Worm (Caenorhabditis elegans) whole organism, young adult: Measurements from ENCODE around the gene ZK546.4.
A peak's percentile ranks its signal among the peaks of the same experiment; 100 is the strongest.

Experiments used
- B0019.2 ChIP-seq: fragments of 200-800 bp; sonication (Bioruptor generic); conservative IDR thresholded peaks from 2 replicates; pipeline ENCODE4 v1.3.6; 2022; ENCODE audit warnings: missing genetic modification reagents, missing genetic modification characterization, missing compliant biosample characterization
- B0336.3 ChIP-seq: fragments of 200-800 bp; sonication (Bioruptor generic); IDR thresholded peaks from 2 replicates; pipeline ENCODE4 v1.3.6; 2022; ENCODE audit warnings: missing genetic modification characterization, missing compliant biosample characterization
- D2030.7 ChIP-seq: fragments of 200-800 bp; sonication (Bioruptor generic); IDR thresholded peaks from 2 replicates; pipeline ENCODE4 v1.3.6; 2022; ENCODE audit warnings: missing genetic modification reagents, missing genetic modification characterization, missing compliant biosample characterization
- F33H1.4 ChIP-seq: fragments of 200-800 bp; sonication (Bioruptor generic); IDR thresholded peaks from 2 replicates; pipeline ENCODE4 v1.3.6; 2022; ENCODE audit warnings: missing genetic modification reagents, missing genetic modification characterization, missing compliant biosample characterization
- K12H6.12 ChIP-seq: fragments of 200-800 bp; sonication (Bioruptor generic); optimal IDR thresholded peaks from 2 replicates; lab custom pipeline; 2018; ENCODE audit warnings: mild to moderate bottlenecking, missing genetic modification characterization, missing compliant biosample characterization
- Y56A3A.18 ChIP-seq: fragments of 200-800 bp; sonication (Bioruptor generic); IDR thresholded peaks from 2 replicates; pipeline ENCODE4 v1.3.6; 2022; ENCODE audit warnings: missing genetic modification reagents, missing genetic modification characterization, missing compliant biosample characterization
- Y79H2A.3 ChIP-seq: fragments of 200-800 bp; sonication (Bioruptor generic); conservative IDR thresholded peaks from 2 replicates; pipeline ENCODE4 v1.3.6; 2022; ENCODE audit warnings: missing genetic modification reagents, missing genetic modification characterization, missing compliant biosample characterization
- ama-1 ChIP-seq, 3 experiments: fragments of 150-350 bp in 1 of 3; sonication (generic microtip) in 2 of 3; optimal IDR thresholded peaks; 2 replicates each; lab custom pipeline; 2014 to 2018; ENCODE audit warnings: missing biosample characterization in 2 of 3, missing genetic modification characterization in 2 of 3, missing genetic modification reagents in 2 of 3
- attf-5 ChIP-seq: fragments of 200-800 bp; sonication (Bioruptor generic); optimal IDR thresholded peaks from 2 replicates; lab custom pipeline; 2018; ENCODE audit warnings: mild to moderate bottlenecking, missing genetic modification characterization, missing compliant biosample characterization
- bed-1 ChIP-seq: fragments of 200-800 bp; sonication (Bioruptor generic); IDR thresholded peaks from 2 replicates; pipeline ENCODE4 v1.3.6; 2022; ENCODE audit warnings: missing genetic modification reagents, missing genetic modification characterization, missing compliant biosample characterization
- bed-2 ChIP-seq: fragments of 200-800 bp; sonication (Bioruptor generic); IDR thresholded peaks from 2 replicates; pipeline ENCODE4 v1.3.6; 2022; ENCODE audit warnings: missing genetic modification reagents, missing genetic modification characterization, missing compliant biosample characterization
- cebp-1 ChIP-seq, 2 experiments: fragments of 200-800 bp in 1 of 2; sonication (Bioruptor generic) in 1 of 2; sonication (generic microtip) in 1 of 2; IDR thresholded peaks in 1 of 2; optimal IDR thresholded peaks in 1 of 2; 2 replicates each; pipeline versions ENCODE4 v1.3.6 to Lab custom; 2017 to 2022; ENCODE audit warnings: missing compliant biosample characterization in 2 of 2, missing genetic modification characterization in 2 of 2, mild to moderate bottlenecking in 1 of 2, missing genetic modification reagents in 1 of 2, moderate library complexity in 1 of 2
- ceh-91 ChIP-seq: fragments of 200-800 bp; sonication (Bioruptor generic); IDR thresholded peaks from 2 replicates; pipeline ENCODE4 v1.3.6; 2022; ENCODE audit warnings: missing genetic modification reagents, missing genetic modification characterization, missing compliant biosample characterization
- chd-7 ChIP-seq: sonication (generic microtip); optimal IDR thresholded peaks from 2 replicates; lab custom pipeline; 2016; ENCODE audit warnings: mild to moderate bottlenecking, missing genetic modification characterization, moderate library complexity, missing compliant biosample characterization
- dox-1 ChIP-seq: fragments of 200-800 bp; sonication (Bioruptor generic); IDR thresholded peaks from 2 replicates; pipeline ENCODE4 v1.3.6; 2022; ENCODE audit warnings: missing genetic modification reagents, missing genetic modification characterization, missing compliant biosample characterization
- dpl-1 ChIP-seq: fragments of 150-350 bp; optimal IDR thresholded peaks from 2 replicates; lab custom pipeline; 2014; ENCODE audit warnings: missing biosample characterization, missing genetic modification reagents, missing genetic modification characterization
- efl-1 ChIP-seq: fragments of 150-350 bp; optimal IDR thresholded peaks from 2 replicates; lab custom pipeline; 2014; ENCODE audit warnings: missing biosample characterization, missing genetic modification reagents, missing genetic modification characterization
- egl-18 ChIP-seq: fragments of 200-800 bp; sonication (Bioruptor generic); IDR thresholded peaks from 2 replicates; pipeline ENCODE4 v1.3.6; 2022; ENCODE audit warnings: missing genetic modification reagents, missing genetic modification characterization, missing compliant biosample characterization
- egl-44 ChIP-seq: fragments of 200-800 bp; sonication (Bioruptor generic); IDR thresholded peaks from 2 replicates; pipeline ENCODE4 v1.3.6; 2022; ENCODE audit warnings: missing genetic modification reagents, missing genetic modification characterization, missing compliant biosample characterization
- egrh-3 ChIP-seq: fragments of 200-800 bp; sonication (Bioruptor generic); IDR thresholded peaks from 2 replicates; pipeline ENCODE4 v1.3.6; 2022; ENCODE audit warnings: missing genetic modification reagents, missing genetic modification characterization, missing compliant biosample characterization
- ets-4 ChIP-seq: fragments of 200-800 bp; sonication (Bioruptor generic); optimal IDR thresholded peaks from 2 replicates; lab custom pipeline; 2018; ENCODE audit warnings: mild to moderate bottlenecking, missing genetic modification characterization, missing compliant biosample characterization
- hlh-12 ChIP-seq: sonication (generic microtip); optimal IDR thresholded peaks from 2 replicates; lab custom pipeline; 2016; ENCODE audit warnings: missing genetic modification characterization, missing compliant biosample characterization
- hsf-1 ChIP-seq: fragments of 200-800 bp; sonication (Bioruptor generic); IDR thresholded peaks from 2 replicates; pipeline ENCODE4 v1.3.6; 2022; ENCODE audit warnings: missing genetic modification reagents, missing genetic modification characterization, missing compliant biosample characterization
- lin-26 ChIP-seq: fragments of 200-800 bp; sonication (Bioruptor generic); IDR thresholded peaks from 2 replicates; pipeline ENCODE4 v1.3.6; 2022; ENCODE audit warnings: missing genetic modification reagents, missing genetic modification characterization, missing compliant biosample characterization
- lin-40 ChIP-seq: sonication (generic microtip); optimal IDR thresholded peaks from 2 replicates; lab custom pipeline; 2016; ENCODE audit warnings: missing genetic modification characterization, mild to moderate bottlenecking, missing compliant biosample characterization, missing genotype, missing genetic modification reagents
- lsl-1 ChIP-seq: fragments of 200-800 bp; sonication (Bioruptor generic); optimal IDR thresholded peaks from 2 replicates; lab custom pipeline; 2018; ENCODE audit warnings: mild to moderate bottlenecking, missing genetic modification characterization, moderate library complexity, missing compliant biosample characterization
- madf-3 ChIP-seq: fragments of 200-800 bp; sonication (Bioruptor generic); IDR thresholded peaks from 2 replicates; pipeline ENCODE4 v1.3.6; 2022; ENCODE audit warnings: missing genetic modification reagents, missing genetic modification characterization, missing compliant biosample characterization
- madf-6 ChIP-seq: fragments of 200-800 bp; sonication (Bioruptor generic); IDR thresholded peaks from 2 replicates; pipeline ENCODE4 v1.3.6; 2022; ENCODE audit warnings: missing genetic modification reagents, missing genetic modification characterization, missing compliant biosample characterization
- madf-8 ChIP-seq: fragments of 200-800 bp; sonication (Bioruptor generic); conservative IDR thresholded peaks from 2 replicates; pipeline ENCODE4 v1.3.6; 2022; ENCODE audit warnings: missing genetic modification reagents, missing genetic modification characterization, missing compliant biosample characterization
- mcd-1 ChIP-seq: fragments of 200-800 bp; sonication (Bioruptor generic); IDR thresholded peaks from 2 replicates; pipeline ENCODE4 v1.3.6; 2022; ENCODE audit warnings: missing genetic modification reagents, missing genetic modification characterization, missing compliant biosample characterization
- mes-4 ChIP-seq: sonication (generic microtip); optimal IDR thresholded peaks from 2 replicates; lab custom pipeline; 2016; ENCODE audit warnings: missing genotype, missing genetic modification characterization, missing compliant biosample characterization
- nhr-120 ChIP-seq: fragments of 200-800 bp; sonication (Bioruptor generic); IDR thresholded peaks from 2 replicates; pipeline ENCODE4 v1.3.6; 2022; ENCODE audit warnings: missing genetic modification characterization, missing compliant biosample characterization
- nhr-80 ChIP-seq: sonication (generic microtip); optimal IDR thresholded peaks from 2 replicates; lab custom pipeline; 2016; ENCODE audit warnings: missing genetic modification characterization, missing compliant biosample characterization
- pbrm-1 ChIP-seq: fragments of 200-800 bp; sonication (Bioruptor generic); IDR thresholded peaks from 2 replicates; pipeline ENCODE4 v1.3.6; 2022; ENCODE audit warnings: missing genetic modification reagents, missing genetic modification characterization, missing compliant biosample characterization
- pha-4 ChIP-seq: fragments of 150-350 bp; sonication (generic microtip); optimal IDR thresholded peaks from 2 replicates; lab custom pipeline; 2014; ENCODE audit warnings: missing biosample characterization, missing genetic modification reagents, missing genetic modification characterization
- sdz-38 ChIP-seq: sonication (generic microtip); optimal IDR thresholded peaks from 2 replicates; lab custom pipeline; 2016; ENCODE audit warnings: missing genotype, missing genetic modification characterization, missing compliant biosample characterization
- snpc-1.3 ChIP-seq: sonication (generic microtip); optimal IDR thresholded peaks from 2 replicates; lab custom pipeline; 2017; ENCODE audit warnings: missing genetic modification characterization, mild to moderate bottlenecking, missing compliant biosample characterization, antibody characterized with exemption, moderate library complexity, missing genotype, missing genetic modification reagents; ENCODE audit not compliant: insufficient read depth
- snpc-3.4 ChIP-seq: sonication (generic microtip); optimal IDR thresholded peaks from 2 replicates; lab custom pipeline; 2017; ENCODE audit warnings: missing genetic modification characterization, mild to moderate bottlenecking, missing compliant biosample characterization, antibody characterized with exemption, moderate library complexity, missing genotype, missing genetic modification reagents
- tlf-1 ChIP-seq: fragments of 200-800 bp; sonication (Bioruptor generic); optimal IDR thresholded peaks from 2 replicates; lab custom pipeline; 2018; ENCODE audit warnings: mild to moderate bottlenecking, missing genetic modification characterization, missing compliant biosample characterization
- xnd-1 ChIP-seq: sonication (generic microtip); optimal IDR thresholded peaks from 2 replicates; lab custom pipeline; 2016; ENCODE audit warnings: missing genotype, missing genetic modification reagents, missing genetic modification characterization, missing compliant biosample characterization
- zim-3 ChIP-seq: sonication (generic microtip); optimal IDR thresholded peaks from 2 replicates; lab custom pipeline; 2017; ENCODE audit warnings: mild to moderate bottlenecking, missing genetic modification characterization, moderate library complexity, missing compliant biosample characterization

The ZK546.4 gene

DNA sequence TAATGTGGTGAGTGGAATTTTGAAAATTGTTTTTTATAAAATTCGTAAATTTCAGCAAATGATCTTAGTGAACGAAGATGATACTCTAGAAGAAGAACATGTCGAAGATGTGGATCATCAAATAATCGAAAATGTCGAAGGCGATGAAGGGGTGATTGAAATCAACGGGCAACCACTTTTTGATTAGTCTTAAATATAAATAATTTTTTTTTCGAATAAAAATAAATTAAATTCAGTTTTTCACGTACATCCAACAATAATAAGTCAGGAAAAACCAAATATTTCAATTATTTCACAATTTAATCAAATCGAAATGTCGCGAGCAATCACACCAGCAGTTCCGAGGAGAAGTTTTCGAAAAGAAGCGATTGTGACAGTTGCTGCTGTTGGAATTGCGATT, at the start of gene ZK546.4:
Gene ZK546.4, plus strand, starts transcription at position 301 of the 400 bp plus-strand sequence.
- TF ChIP-seq ets-4 (GFP tag; lab: Kevin White, UChicago): no peak
- TF ChIP-seq mcd-1 (GFP tag; lab: Robert Waterston, UW): no peak
- TF ChIP-seq nhr-120 (GFP tag; lab: Robert Waterston, UW): no peak
- TF ChIP-seq mes-4 (tag; lab: Kevin White, UChicago): no peak
- TF ChIP-seq zim-3 (tag; lab: Kevin White, UChicago): no peak
- TF ChIP-seq pha-4 (tag; lab: Kevin White, UChicago): no peak
- no peak for TF ChIP-seq K12H6.12 (tag; lab: Kevin White, UChicago)
- TF ChIP-seq B0336.3: no peak
- no peak for TF ChIP-seq bed-2 (GFP tag; lab: Robert Waterston, UW)
- TF ChIP-seq snpc-3.4 (tag; lab: Kevin White, UChicago): no peak
- TF ChIP-seq B0019.2 (GFP tag; lab: Robert Waterston, UW): no peak

DNA sequence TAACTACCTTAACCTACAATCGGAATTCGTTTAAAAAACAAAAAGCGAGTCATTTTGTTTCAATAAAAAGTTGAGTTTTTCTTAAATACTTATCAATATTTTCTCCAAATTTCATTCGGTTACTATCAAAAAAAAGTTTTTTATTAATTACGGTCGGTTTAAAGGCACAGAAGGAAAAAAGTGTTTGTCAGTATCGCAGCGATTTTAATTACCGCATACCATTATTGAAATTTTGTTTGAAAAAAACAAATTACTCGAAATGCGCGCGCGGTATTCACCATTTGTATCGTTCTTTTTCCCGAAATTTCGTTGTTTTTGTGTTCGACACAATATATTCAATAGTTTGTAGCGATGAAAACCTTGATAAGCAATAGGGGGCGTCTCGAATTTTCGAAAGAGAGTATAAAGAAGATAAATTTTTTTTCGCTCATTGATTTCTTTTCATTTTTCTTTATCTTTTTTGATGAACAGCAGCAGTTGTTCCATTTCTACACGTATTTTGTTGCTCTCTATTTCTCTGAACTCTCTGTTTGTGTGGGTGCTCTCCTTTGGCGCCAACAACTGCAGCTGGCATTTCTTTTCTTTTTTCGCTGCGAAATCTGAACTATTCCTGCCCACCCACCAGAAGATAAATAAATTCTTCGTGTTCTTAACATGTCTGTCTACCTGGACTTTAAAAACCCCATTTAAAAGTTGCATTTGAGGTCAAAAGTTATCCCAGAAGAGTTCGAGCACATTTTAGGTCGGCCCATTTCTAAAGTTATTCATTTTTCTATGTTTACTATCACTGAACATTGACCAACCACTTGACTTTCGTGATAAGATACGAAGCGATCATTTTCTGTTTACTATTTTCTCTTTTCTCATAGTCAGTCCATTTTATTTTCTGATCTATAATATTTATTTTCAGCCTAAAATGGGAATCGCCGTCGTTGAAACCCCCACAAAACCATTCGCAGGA, 49.0 kb upstream of the ZK546.4 start, which contains the start of gene pgm-1:
Gene pgm-1, plus strand, starts transcription at position 911 of the 961 bp plus-strand sequence.
- TF ChIP-seq madf-8: peak; percentile 74
- TF ChIP-seq hlh-12 (tag; lab: Kevin White, UChicago): no peak
- no peak for TF ChIP-seq cebp-1 (GFP tag; IDR thresholded peaks at IDR 0.05; lab: Robert Waterston, UW)
- TF ChIP-seq cebp-1 (tag; optimal IDR thresholded peaks at IDR 0.05; lab: Kevin White, UChicago): peak; percentile 24
- no peak for TF ChIP-seq Y56A3A.18
- peak; percentile 14 for TF ChIP-seq K12H6.12 (tag; lab: Kevin White, UChicago)
- TF ChIP-seq pbrm-1 (GFP tag; lab: Robert Waterston, UW): no peak
- peak; percentile 31 for TF ChIP-seq attf-5 (GFP tag; lab: Kevin White, UChicago)
- TF ChIP-seq bed-1 (GFP tag; lab: Robert Waterston, UW): no peak
- TF ChIP-seq lin-26 (GFP tag; lab: Robert Waterston, UW): 0 out of 2 replicates have a peak, but pooled peaks have one; percentile 24
- peak; percentile 25; the same call in 1 of the 2 replicates for TF ChIP-seq dox-1 (GFP tag; lab: Robert Waterston, UW)
- no peak for TF ChIP-seq chd-7 (tag; lab: Kevin White, UChicago)
- TF ChIP-seq F33H1.4 (GFP tag; lab: Robert Waterston, UW): peak; percentile 52; the same call in 1 of the 2 replicates
- TF ChIP-seq nhr-80 (tag; lab: Kevin White, UChicago): peak; percentile 15
- peak; percentile 19 for TF ChIP-seq dpl-1 (GFP tag; lab: Kevin White, UChicago)
- peak; percentile 86 for TF ChIP-seq hsf-1
- TF ChIP-seq madf-3: no peak
- peak; percentile 94 for TF ChIP-seq lsl-1 (GFP tag; lab: Kevin White, UChicago)
- TF ChIP-seq madf-6 (GFP tag; lab: Robert Waterston, UW): peak; percentile 90
- 0 out of 2 replicates have a peak, but pooled peaks have one; percentile 13 for TF ChIP-seq mcd-1 (GFP tag; lab: Robert Waterston, UW)
- TF ChIP-seq xnd-1: peak; percentile 73
- TF ChIP-seq egl-18 (GFP tag; lab: Robert Waterston, UW): no peak
- TF ChIP-seq sdz-38 (tag; lab: Kevin White, UChicago): no peak
- peak; percentile 74 for TF ChIP-seq efl-1 (GFP tag; lab: Kevin White, UChicago)
- TF ChIP-seq ama-1 (optimal IDR thresholded peaks at IDR 0.05; lab: Kevin White, UChicago): no peak
- no peak for TF ChIP-seq ama-1 (GFP tag; optimal IDR thresholded peaks at IDR 0.05; lab: Kevin White, UChicago)
- 0 out of 2 replicates have a peak, but pooled peaks have one; percentile 12 for TF ChIP-seq D2030.7 (GFP tag; lab: Robert Waterston, UW)
- no peak; the same call in 1 of the 2 replicates for TF ChIP-seq egrh-3
- no peak for TF ChIP-seq pha-4 (tag; lab: Kevin White, UChicago)
- peak; percentile 3 for TF ChIP-seq lin-40 (tag; lab: Kevin White, UChicago)
- TF ChIP-seq egl-44 (GFP tag; lab: Robert Waterston, UW): no peak
- no peak for TF ChIP-seq Y79H2A.3
- no peak for TF ChIP-seq tlf-1 (GFP tag; lab: Kevin White, UChicago)
- TF ChIP-seq ceh-91: peak; percentile 77
- peak; percentile 8 for TF ChIP-seq snpc-1.3
